Worm (Caenorhabditis elegans) whole organism, late embryonic: ENCODE results near the gene srd-45.

ENCODE experiments used
- C08G9.2 ChIP-seq: sonication (generic microtip); optimal IDR thresholded peaks from 2 replicates; lab custom pipeline; 2016; ENCODE audit warnings: mild to moderate bottlenecking, missing genetic modification characterization, moderate library complexity, missing compliant biosample characterization
- F13H6.1 ChIP-seq: sonication (generic microtip); optimal IDR thresholded peaks from 2 replicates; lab custom pipeline; 2016; ENCODE audit warnings: missing genetic modification characterization, missing compliant biosample characterization
- K02D7.2 ChIP-seq: sonication (generic microtip); optimal IDR thresholded peaks from 2 replicates; lab custom pipeline; 2017; ENCODE audit warnings: mild to moderate bottlenecking, missing genetic modification characterization, missing compliant biosample characterization
- K09A11.1 ChIP-seq: sonication (generic microtip); optimal IDR thresholded peaks from 2 replicates; lab custom pipeline; 2017; ENCODE audit warnings: antibody characterized with exemption, mild to moderate bottlenecking, missing genetic modification characterization, missing compliant biosample characterization; ENCODE audit not compliant: insufficient read depth
- Y22D7AL.16 ChIP-seq: sonication (generic microtip); optimal IDR thresholded peaks from 2 replicates; lab custom pipeline; 2016; ENCODE audit warnings: missing genetic modification characterization, missing compliant biosample characterization
- ceh-14 ChIP-seq: sonication (generic microtip); optimal IDR thresholded peaks from 2 replicates; lab custom pipeline; 2016; ENCODE audit warnings: missing genotype, missing genetic modification characterization, missing compliant biosample characterization
- ceh-2 ChIP-seq: sonication (generic microtip); optimal IDR thresholded peaks from 2 replicates; lab custom pipeline; 2016; ENCODE audit warnings: missing genotype, missing genetic modification characterization, missing compliant biosample characterization
- ceh-24 ChIP-seq: sonication (generic microtip); optimal IDR thresholded peaks from 2 replicates; lab custom pipeline; 2016; ENCODE audit warnings: mild to moderate bottlenecking, missing genetic modification characterization, missing compliant biosample characterization
- ceh-31 ChIP-seq: sonication (generic microtip); optimal IDR thresholded peaks from 2 replicates; lab custom pipeline; 2016; ENCODE audit warnings: missing genetic modification characterization, missing compliant biosample characterization
- ceh-48 ChIP-seq: sonication (generic microtip); optimal IDR thresholded peaks from 2 replicates; lab custom pipeline; 2016; ENCODE audit warnings: missing genetic modification characterization, inconsistent platforms, missing compliant biosample characterization
- ceh-9 ChIP-seq: sonication (generic microtip); optimal IDR thresholded peaks from 2 replicates; lab custom pipeline; 2016; ENCODE audit warnings: mild to moderate bottlenecking, missing genetic modification characterization, inconsistent platforms, missing compliant biosample characterization
- che-1 ChIP-seq: sonication (generic microtip); optimal IDR thresholded peaks from 2 replicates; lab custom pipeline; 2016; ENCODE audit warnings: mild to moderate bottlenecking, missing genetic modification characterization, missing compliant biosample characterization
- dve-1 ChIP-seq: sonication (generic microtip); optimal IDR thresholded peaks from 2 replicates; lab custom pipeline; 2017; ENCODE audit warnings: antibody characterized with exemption, mild to moderate bottlenecking, missing genetic modification characterization, missing compliant biosample characterization
- elt-2 ChIP-seq: sonication (generic microtip); optimal IDR thresholded peaks from 2 replicates; lab custom pipeline; 2016; ENCODE audit warnings: missing genetic modification reagents, missing genetic modification characterization, missing compliant biosample characterization
- elt-4 ChIP-seq: sonication (generic microtip); optimal IDR thresholded peaks from 2 replicates; lab custom pipeline; 2016; ENCODE audit warnings: missing genetic modification characterization, missing compliant biosample characterization
- ets-4 ChIP-seq: sonication (generic microtip); optimal IDR thresholded peaks from 2 replicates; lab custom pipeline; 2016; ENCODE audit warnings: missing genetic modification characterization, missing compliant biosample characterization
- fkh-10 ChIP-seq: fragments of 150-350 bp; optimal IDR thresholded peaks from 2 replicates; lab custom pipeline; 2014; ENCODE audit warnings: missing biosample characterization, missing genetic modification reagents, missing genetic modification characterization
- fkh-6 ChIP-seq: sonication (generic microtip); optimal IDR thresholded peaks from 2 replicates; lab custom pipeline; 2016; ENCODE audit warnings: missing genetic modification characterization, missing compliant biosample characterization
- hlh-13 ChIP-seq: fragments of 200-800 bp; sonication (Bioruptor generic); optimal IDR thresholded peaks from 2 replicates; lab custom pipeline; 2018; ENCODE audit warnings: mild to moderate bottlenecking, missing genetic modification characterization, missing compliant biosample characterization
- lim-6 ChIP-seq: sonication (generic microtip); optimal IDR thresholded peaks from 2 replicates; lab custom pipeline; 2016; ENCODE audit warnings: missing genetic modification characterization, missing compliant biosample characterization
- lin-11 ChIP-seq: fragments of 200-800 bp; sonication (Bioruptor generic); optimal IDR thresholded peaks from 2 replicates; lab custom pipeline; 2018; ENCODE audit warnings: mild to moderate bottlenecking, missing genetic modification characterization, missing compliant biosample characterization
- madf-2 ChIP-seq: sonication (generic microtip); optimal IDR thresholded peaks from 2 replicates; lab custom pipeline; 2017; ENCODE audit warnings: missing genetic modification characterization, missing compliant biosample characterization
- nfya-1 ChIP-seq: sonication (generic microtip); optimal IDR thresholded peaks from 2 replicates; lab custom pipeline; 2017; ENCODE audit warnings: missing genetic modification characterization, mild to moderate bottlenecking, missing compliant biosample characterization, antibody characterized with exemption, moderate library complexity
- nhr-232 ChIP-seq: sonication (generic microtip); optimal IDR thresholded peaks from 2 replicates; lab custom pipeline; 2016; ENCODE audit warnings: missing genetic modification characterization, missing compliant biosample characterization
- npax-4 ChIP-seq: sonication (generic microtip); optimal IDR thresholded peaks from 2 replicates; lab custom pipeline; 2016; ENCODE audit warnings: missing genetic modification characterization, missing compliant biosample characterization
- pat-9 ChIP-seq: fragments of 200-800 bp; sonication (Bioruptor generic); optimal IDR thresholded peaks from 2 replicates; lab custom pipeline; 2018; ENCODE audit warnings: mild to moderate bottlenecking, missing genetic modification characterization, moderate library complexity, missing compliant biosample characterization
- pax-1 ChIP-seq: fragments of 150-350 bp; optimal IDR thresholded peaks from 2 replicates; lab custom pipeline; 2014; ENCODE audit warnings: missing biosample characterization, missing genetic modification characterization
- pha-2 ChIP-seq: sonication (generic microtip); optimal IDR thresholded peaks from 2 replicates; lab custom pipeline; 2017; ENCODE audit warnings: mild to moderate bottlenecking, missing genetic modification characterization, missing compliant biosample characterization
- ref-2 ChIP-seq: sonication (generic microtip); optimal IDR thresholded peaks from 2 replicates; lab custom pipeline; 2016; ENCODE audit warnings: missing genetic modification characterization, missing compliant biosample characterization
- rnt-1 ChIP-seq: sonication (generic microtip); optimal IDR thresholded peaks from 2 replicates; lab custom pipeline; 2016; ENCODE audit warnings: missing genetic modification characterization, missing compliant biosample characterization
- sdc-2 ChIP-seq: sonication (generic microtip); optimal IDR thresholded peaks from 2 replicates; lab custom pipeline; 2016; ENCODE audit warnings: missing genotype, missing genetic modification characterization, missing compliant biosample characterization
- sox-2 ChIP-seq: fragments of 200-800 bp; sonication (Bioruptor generic); IDR thresholded peaks from 2 replicates; pipeline ENCODE4 v1.3.6; 2022; ENCODE audit warnings: missing genetic modification reagents, missing genetic modification characterization, missing compliant biosample characterization
- ttx-3 ChIP-seq: sonication (generic microtip); optimal IDR thresholded peaks from 2 replicates; lab custom pipeline; 2016; ENCODE audit warnings: missing genetic modification reagents, missing genetic modification characterization, missing compliant biosample characterization
- unc-3 ChIP-seq, 2 experiments: fragments of 200-800 bp in 1 of 2; sonication (Bioruptor generic) in 1 of 2; sonication (generic microtip) in 1 of 2; conservative IDR thresholded peaks in 1 of 2; optimal IDR thresholded peaks in 1 of 2; 2 replicates each; pipeline versions ENCODE4 v1.3.6 to Lab custom; 2016 to 2022; ENCODE audit warnings: missing compliant biosample characterization in 2 of 2, missing genetic modification characterization in 2 of 2, missing genetic modification reagents in 1 of 2
- unc-55 ChIP-seq: sonication (generic microtip); optimal IDR thresholded peaks from 2 replicates; lab custom pipeline; 2017; ENCODE audit warnings: missing biosample characterization, missing genetic modification reagents, missing genetic modification characterization

Gene srd-45

DNA sequence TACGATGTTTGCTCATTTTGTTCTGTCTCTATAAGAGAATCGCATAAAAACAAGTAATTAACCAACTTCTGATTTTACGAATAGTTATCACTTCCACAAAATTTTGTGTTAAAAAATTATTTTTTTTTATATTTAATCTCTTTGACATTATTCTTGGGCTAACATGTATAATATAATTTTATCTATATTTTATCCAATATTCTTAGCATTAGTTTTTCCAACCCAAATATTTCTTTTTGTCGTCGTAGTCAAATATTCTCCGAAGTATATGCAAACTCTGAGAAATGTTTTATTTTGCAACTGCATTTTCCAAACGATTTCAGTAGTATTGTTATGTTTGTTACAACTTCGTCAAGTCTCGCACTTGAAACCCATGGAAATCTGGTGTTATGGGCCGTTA lies 4.7 kb downstream of the srd-45 start, which contains the start of gene srd-47:
TSS of gene srd-47 (plus strand) at position 164 of the 400 bp plus-strand sequence.
- TF ChIP-seq ceh-9 (tag; lab: Kevin White, UChicago) (no peak), fkh-10 (GFP tag; lab: Kevin White, UChicago) (no peak)
- TF ChIP-seq, all 69 proteins: peak for 0

DNA sequence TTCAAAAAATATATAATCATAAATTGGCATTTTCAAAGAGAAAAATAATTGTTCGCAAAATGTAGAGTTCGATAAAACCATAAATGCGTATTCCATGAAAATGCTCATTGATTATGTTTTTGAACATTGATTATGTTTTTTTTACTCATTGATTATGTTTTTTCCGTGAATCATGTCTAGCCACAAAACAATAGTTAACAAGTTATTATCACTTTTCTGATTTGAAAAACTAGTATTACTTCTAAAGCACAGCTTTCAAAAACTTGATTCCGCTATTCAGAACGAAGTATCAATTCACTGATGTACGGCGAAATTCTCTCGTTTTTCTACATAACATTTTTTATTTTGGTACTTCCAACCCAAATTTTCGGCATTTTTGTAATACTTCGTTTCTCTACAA lies 7.0 kb downstream of the srd-45 start, which contains the start of gene srd-48:
TSS of gene srd-48 (plus strand) at position 301 of the 400 bp plus-strand sequence.
- TF ChIP-seq npax-4 (tag; lab: Kevin White, UChicago) (no peak), sox-2 (GFP tag; lab: Robert Waterston, UW) (no peak), C08G9.2 (tag; lab: Kevin White, UChicago) (no peak), ceh-24 (tag; lab: Kevin White, UChicago) (no peak), ceh-31 (tag; lab: Kevin White, UChicago) (no peak), nfya-1 (tag; lab: Kevin White, UChicago) (no peak), hlh-13 (GFP tag; lab: Kevin White, UChicago) (no peak), Y22D7AL.16 (no peak), K02D7.2 (tag; lab: Kevin White, UChicago) (no peak), K09A11.1 (tag; lab: Kevin White, UChicago) (no peak)
- TF ChIP-seq, all 69 proteins: peak for 0

- no peak for TF ChIP-seq dve-1 (tag; lab: Kevin White, UChicago)
- peak; percentile 9 for TF ChIP-seq sdc-2
- peak; percentile 27 for TF ChIP-seq elt-2 (tag; lab: Kevin White, UChicago)
- no peak for TF ChIP-seq ceh-2 (tag; lab: Kevin White, UChicago)
- peak; percentile 23 for TF ChIP-seq ttx-3
- TF ChIP-seq sox-2 (GFP tag; lab: Robert Waterston, UW) = no peak
- TF ChIP-seq che-1 (tag; lab: Kevin White, UChicago) = peak; percentile 42
- TF ChIP-seq unc-55 (GFP tag; lab: Kevin White, UChicago) = no peak
- no peak for TF ChIP-seq K02D7.2 (tag; lab: Kevin White, UChicago)
- TF ChIP-seq fkh-6 (tag; lab: Kevin White, UChicago) = no peak
These were observed 9.2 kb downstream of the srd-45 start, which contains the start of gene srd-44 for ce11 chrX:12337846-12338490. TSS of gene srd-44 (plus strand) at chrX:12338440.

DNA sequence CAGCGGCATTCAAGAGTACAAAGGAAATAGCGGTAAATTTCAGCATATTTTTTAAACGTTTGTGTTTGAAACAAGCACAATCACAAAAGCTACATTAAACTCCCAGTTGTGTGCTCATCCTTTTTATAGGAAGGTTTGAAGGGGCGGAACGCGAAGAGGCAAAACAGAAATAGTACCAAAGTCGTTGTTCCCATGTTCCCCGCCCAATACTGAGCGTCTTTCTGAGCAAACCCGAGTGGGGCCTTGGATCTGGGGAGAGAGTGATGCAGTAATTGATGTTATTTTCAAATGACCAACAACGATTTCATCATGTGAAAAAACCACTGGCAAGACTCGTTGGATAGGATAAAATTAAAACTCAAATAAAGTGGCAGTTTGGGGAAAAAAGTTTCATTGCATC lies 12.6 kb downstream of the srd-45 start, which contains the start of gene zig-2:
TSS of gene zig-2 (minus strand) at position 101 of the 400 bp plus-strand sequence.
- no peak for TF ChIP-seq pha-2
- TF ChIP-seq elt-4 = no peak
- no peak for TF ChIP-seq sox-2 (GFP tag; lab: Robert Waterston, UW)
- TF ChIP-seq lim-6 (tag; lab: Kevin White, UChicago) = no peak
- no peak for TF ChIP-seq ceh-48 (tag; lab: Kevin White, UChicago)
- TF ChIP-seq nhr-232 (tag; lab: Kevin White, UChicago) = no peak
- no peak for TF ChIP-seq madf-2
- TF ChIP-seq ceh-31 (tag; lab: Kevin White, UChicago) = no peak
- TF ChIP-seq unc-3 (GFP tag; conservative IDR thresholded peaks at IDR 0.05; lab: Robert Waterston, UW) = no peak
- no peak for TF ChIP-seq unc-3 (tag; optimal IDR thresholded peaks at IDR 0.05; lab: Kevin White, UChicago)
- no peak for TF ChIP-seq rnt-1 (tag; lab: Kevin White, UChicago)
- no peak for TF ChIP-seq ref-2 (tag; lab: Kevin White, UChicago)
- TF ChIP-seq K02D7.2 (tag; lab: Kevin White, UChicago) = no peak
- no peak for TF ChIP-seq F13H6.1 (tag; lab: Kevin White, UChicago)
- no peak for TF ChIP-seq ttx-3
- TF ChIP-seq pax-1 = no peak
- TF ChIP-seq sdc-2 = no peak
- TF ChIP-seq pat-9 (tag; lab: Kevin White, UChicago) = no peak
- TF ChIP-seq lin-11 = no peak
- TF ChIP-seq ceh-14 (tag; lab: Kevin White, UChicago) = no peak
- TF ChIP-seq ets-4 (tag; lab: Kevin White, UChicago) = no peak
- TF ChIP-seq, all 69 proteins: peak for 0
